Worm (Caenorhabditis elegans) whole organism, mixed stage, embryonic: ENCODE results near the gene W05E10.5.
A peak's percentile ranks its signal among the peaks of the same experiment; 100 is the strongest.

Experiments
- M03D4.4 ChIP-seq: sonication (generic microtip); optimal IDR thresholded peaks from 2 replicates; lab custom pipeline; 2017; ENCODE audit warnings: mild to moderate bottlenecking, missing genetic modification characterization, missing compliant biosample characterization
- hlh-1 ChIP-seq: fragments of 150-350 bp; optimal IDR thresholded peaks from 2 replicates; lab custom pipeline; 2014; ENCODE audit warnings: missing biosample characterization, missing genetic modification reagents, missing genetic modification characterization
- lin-13 ChIP-seq: fragments of 150-350 bp; optimal IDR thresholded peaks from 2 replicates; lab custom pipeline; 2014; ENCODE audit warnings: missing biosample characterization, missing genetic modification characterization
- mep-1 ChIP-seq: fragments of 150-350 bp; optimal IDR thresholded peaks from 2 replicates; lab custom pipeline; 2017; ENCODE audit warnings: missing biosample characterization, missing genetic modification reagents, missing genetic modification characterization, inconsistent platforms
- nhr-12 ChIP-seq: fragments of 150-350 bp; optimal IDR thresholded peaks from 2 replicates; lab custom pipeline; 2014; ENCODE audit warnings: missing biosample characterization, missing genetic modification characterization
- nhr-2 ChIP-seq: fragments of 150-350 bp; optimal IDR thresholded peaks from 2 replicates; lab custom pipeline; 2014; ENCODE audit warnings: missing biosample characterization, missing genetic modification characterization
- nhr-28 ChIP-seq: fragments of 150-350 bp; optimal IDR thresholded peaks from 2 replicates; lab custom pipeline; 2014; ENCODE audit warnings: missing biosample characterization, missing genetic modification characterization
- pha-4 ChIP-seq: fragments of 150-350 bp; optimal IDR thresholded peaks from 2 replicates; lab custom pipeline; 2018; ENCODE audit warnings: missing biosample characterization, missing genetic modification reagents, missing genetic modification characterization
- unc-62 ChIP-seq: fragments of 150-350 bp; optimal IDR thresholded peaks from 2 replicates; lab custom pipeline; 2014; ENCODE audit warnings: missing biosample characterization, missing genetic modification reagents, missing genetic modification characterization

DNA sequence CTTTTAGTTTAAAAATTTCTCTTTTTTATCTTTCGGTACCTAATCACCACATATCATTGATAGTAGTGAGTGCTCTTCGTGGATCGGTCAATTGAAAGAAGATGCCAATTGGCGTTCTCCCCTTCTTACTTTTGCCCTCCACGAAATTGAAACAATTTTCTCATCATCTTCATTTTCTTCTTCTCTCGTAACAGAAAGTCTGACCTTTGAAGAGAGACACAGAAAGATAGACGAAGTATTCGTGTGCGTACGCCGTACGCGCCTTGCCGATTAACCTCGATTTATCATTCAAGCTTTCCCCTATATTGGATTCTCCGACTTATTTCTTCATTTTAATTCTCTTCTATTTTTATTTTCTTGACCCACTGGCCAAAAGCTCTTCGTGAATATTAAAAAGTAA, 18.0 kb downstream of the W05E10.5 start:
- TF ChIP-seq hlh-1 (tag; lab: Kevin White, UChicago) (peak; percentile 76), lin-13 (no peak), nhr-28 (tag; lab: Kevin White, UChicago) (no peak), mep-1 (no peak), nhr-2 (tag; lab: Kevin White, UChicago) (no peak), pha-4 (tag; lab: Kevin White, UChicago) (no peak), unc-62 (GFP tag; lab: Kevin White, UChicago) (no peak), M03D4.4 (no peak), nhr-12 (tag; lab: Kevin White, UChicago) (no peak)
